Fruit fly (Drosophila melanogaster) whole organism, adult: Measurements from ENCODE around the gene CG42673.

Source experiments
- CG14711 ChIP-seq: fragments of 200-800 bp; sonication (Bioruptor generic); optimal IDR thresholded peaks from 2 replicates; lab custom pipeline; 2018; ENCODE audit warnings: missing biosample characterization, mild to moderate bottlenecking, missing genetic modification characterization, moderate library complexity
- cic ChIP-seq: fragments of 200-800 bp; sonication (Bioruptor generic); optimal IDR thresholded peaks from 2 replicates; lab custom pipeline; 2017; ENCODE audit warnings: missing biosample characterization, mild to moderate bottlenecking, missing genetic modification characterization, moderate library complexity

DNA sequence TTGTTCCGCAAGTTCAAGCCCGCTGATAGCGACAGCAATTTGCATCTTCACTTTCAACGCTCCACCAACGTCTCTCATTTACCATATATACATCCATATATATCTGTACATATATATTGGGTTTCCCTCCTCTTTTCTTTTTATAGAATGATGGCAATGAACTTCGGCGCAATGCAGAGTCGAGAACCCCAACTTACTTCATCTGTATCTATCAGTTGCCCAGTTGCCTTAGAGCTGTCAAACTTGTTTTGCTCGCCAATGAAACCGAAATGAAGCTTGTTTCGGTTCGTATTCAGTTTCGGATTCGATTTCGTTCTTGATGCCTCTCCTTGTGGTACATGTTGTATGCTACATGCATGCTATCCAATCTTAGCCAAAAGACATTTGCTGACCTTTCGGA, 18.2 kb upstream of the CG42673 start, which contains the start of gene Or67a:
- TF ChIP-seq CG14711 (no peak), cic (no peak)
